Fruit fly (Drosophila melanogaster) whole organism, embryonic: Measurements from ENCODE around the gene Dis3l2.

Experiments
- BtbVII ChIP-seq: fragments of 200-800 bp; sonication (Bioruptor generic); optimal IDR thresholded peaks from 3 replicates; lab custom pipeline; 2017; ENCODE audit warnings: missing biosample characterization, mild to moderate bottlenecking, missing genetic modification characterization
- C15 ChIP-seq: fragments of 200-800 bp; sonication (Bioruptor generic); IDR thresholded peaks from 3 replicates; pipeline ENCODE4 v1.3.6; 2022; ENCODE audit warnings: missing biosample characterization, missing genetic modification characterization
- CG10366 ChIP-seq: fragments of 200-800 bp; sonication (Bioruptor generic); IDR thresholded peaks from 2 replicates; pipeline ENCODE4 v1.3.6; 2022; ENCODE audit warnings: missing biosample characterization, missing genetic modification characterization
- CG1233 ChIP-seq: fragments of 200-800 bp; sonication (Bioruptor generic); optimal IDR thresholded peaks from 4 replicates; lab custom pipeline; 2018; ENCODE audit warnings: missing biosample characterization, mild to moderate bottlenecking, missing genetic modification characterization
- CG13894 ChIP-seq: fragments of 200-800 bp; sonication (Bioruptor generic); optimal IDR thresholded peaks from 3 replicates; lab custom pipeline; 2018; ENCODE audit warnings: missing biosample characterization, mild to moderate bottlenecking, missing genetic modification characterization, moderate library complexity
- CG1602 ChIP-seq: fragments of 200-800 bp; sonication (Bioruptor generic); optimal IDR thresholded peaks from 3 replicates; lab custom pipeline; 2016; ENCODE audit warnings: missing biosample characterization, missing genetic modification characterization
- CG18262 ChIP-seq: fragments of 200-800 bp; optimal IDR thresholded peaks from 3 replicates; lab custom pipeline; 2019; ENCODE audit warnings: missing biosample characterization, mild to moderate bottlenecking, missing genetic modification characterization, moderate library complexity
- CG2120 ChIP-seq: fragments of 200-800 bp; sonication (Bioruptor generic); optimal IDR thresholded peaks from 3 replicates; lab custom pipeline; 2016; ENCODE audit warnings: missing biosample characterization, missing genetic modification characterization
- CG2199 ChIP-seq: fragments of 200-800 bp; sonication (Bioruptor generic); IDR thresholded peaks from 3 replicates; pipeline ENCODE4 v1.3.6; 2022; ENCODE audit warnings: missing biosample characterization, missing genetic modification characterization
- CG2889 ChIP-seq: fragments of 200-800 bp; sonication (Bioruptor generic); IDR thresholded peaks from 3 replicates; pipeline ENCODE4 v1.3.6; 2022; ENCODE audit warnings: missing biosample characterization, missing genetic modification characterization
- CG3726 ChIP-seq: fragments of 200-800 bp; sonication (Bioruptor generic); IDR thresholded peaks from 3 replicates; pipeline ENCODE4, ENCODE4 v1.3.6; 2022; ENCODE audit warnings: missing biosample characterization, missing genetic modification characterization
- CG8281 ChIP-seq: fragments of 200-800 bp; sonication (Bioruptor generic); optimal IDR thresholded peaks from 2 replicates; lab custom pipeline; 2018; ENCODE audit warnings: missing biosample characterization, mild to moderate bottlenecking, missing genetic modification characterization, moderate library complexity
- CTCF ChIP-seq: fragments of 200-800 bp; sonication (Bioruptor generic); optimal IDR thresholded peaks from 2 replicates; lab custom pipeline; 2017; ENCODE audit warnings: missing biosample characterization, mild to moderate bottlenecking, missing genetic modification characterization, moderate library complexity
- D19A ChIP-seq: fragments of 200-800 bp; optimal IDR thresholded peaks from 3 replicates; lab custom pipeline; 2019; ENCODE audit warnings: missing biosample characterization, mild to moderate bottlenecking, missing genetic modification characterization, moderate library complexity
- ERR ChIP-seq: fragments of 200-800 bp; sonication (Bioruptor generic); optimal IDR thresholded peaks from 2 replicates; lab custom pipeline; 2016; ENCODE audit warnings: missing biosample characterization, missing genetic modification characterization
- Hand ChIP-seq: fragments of 200-800 bp; sonication (Bioruptor generic); optimal IDR thresholded peaks from 2 replicates; lab custom pipeline; 2017; ENCODE audit warnings: mild to moderate bottlenecking, missing biosample characterization, missing genetic modification reagents, missing genetic modification characterization
- Hr78 ChIP-seq, 2 experiments: fragments of 200-800 bp in 1 of 2; fragments of >200 bp in 1 of 2; sonication (Bioruptor generic) in 1 of 2; optimal IDR thresholded peaks; 2 replicates each; lab custom pipeline; 2017 to 2019; ENCODE audit warnings: missing biosample characterization in 2 of 2, missing genetic modification characterization in 2 of 2, mild to moderate bottlenecking in 1 of 2, moderate library complexity in 1 of 2
- Lhr ChIP-seq: fragments of 200-800 bp; sonication (Bioruptor generic); optimal IDR thresholded peaks from 3 replicates; lab custom pipeline; 2017; ENCODE audit warnings: mild to moderate bottlenecking, missing biosample characterization, missing genetic modification reagents, missing genetic modification characterization
- MESR4 ChIP-seq: fragments of 200-800 bp; sonication (Bioruptor generic); optimal IDR thresholded peaks from 2 replicates; lab custom pipeline; 2018; ENCODE audit warnings: missing biosample characterization, mild to moderate bottlenecking, missing genetic modification characterization, moderate library complexity
- MTF-1 ChIP-seq: fragments of 200-800 bp; sonication (Bioruptor generic); optimal IDR thresholded peaks from 2 replicates; lab custom pipeline; 2018; ENCODE audit warnings: missing biosample characterization, mild to moderate bottlenecking, missing genetic modification characterization, borderline replicate concordance
- Max ChIP-seq: fragments of 200-800 bp; sonication (Bioruptor generic); optimal IDR thresholded peaks from 2 replicates; lab custom pipeline; 2016; ENCODE audit warnings: missing biosample characterization, mild to moderate bottlenecking, missing genetic modification characterization
- NC2β ChIP-seq: fragments of 200-800 bp; sonication (Bioruptor generic); optimal IDR thresholded peaks from 2 replicates; lab custom pipeline; 2016; ENCODE audit warnings: missing biosample characterization, missing genetic modification characterization
- Oaz ChIP-seq: fragments of 200-800 bp; sonication (Bioruptor generic); IDR thresholded peaks from 2 replicates; pipeline ENCODE4 v1.3.6; 2022; ENCODE audit warnings: missing biosample characterization, missing genetic modification characterization
- PHDP ChIP-seq: fragments of 200-800 bp; sonication (Bioruptor generic); optimal IDR thresholded peaks from 3 replicates; lab custom pipeline; 2018; ENCODE audit warnings: missing biosample characterization, mild to moderate bottlenecking, missing genetic modification characterization, moderate library complexity
- Scr ChIP-seq: fragments of 200-800 bp; sonication (Bioruptor generic); IDR thresholded peaks from 2 replicates; pipeline ENCODE4 v1.3.6; 2022; ENCODE audit warnings: missing biosample characterization, missing genetic modification characterization; ENCODE audit not compliant: partially characterized antibody
- Sin3A ChIP-seq: fragments of >200 bp; optimal IDR thresholded peaks from 2 replicates; lab custom pipeline; 2018
- Trl ChIP-seq, 3 experiments: fragments of >200 bp in 2 of 3; fragments of 200-800 bp in 1 of 3; sonication (Bioruptor generic) in 1 of 3; optimal IDR thresholded peaks; 2 replicates in 1 of 3; 3 replicates in 2 of 3; lab custom pipeline; 2016 to 2017; ENCODE audit warnings: missing biosample characterization in 1 of 3, missing genetic modification characterization in 1 of 3
- ash1 ChIP-seq: fragments of 200-800 bp; sonication (Bioruptor generic); optimal IDR thresholded peaks from 2 replicates; lab custom pipeline; 2018; ENCODE audit warnings: missing biosample characterization, mild to moderate bottlenecking, missing genetic modification characterization
- caup ChIP-seq: fragments of 200-800 bp; sonication (Bioruptor generic); optimal IDR thresholded peaks from 3 replicates; lab custom pipeline; 2017; ENCODE audit warnings: missing biosample characterization, mild to moderate bottlenecking, missing genetic modification characterization, moderate library complexity; ENCODE audit not compliant: severe bottlenecking
- ci ChIP-seq: fragments of 200-800 bp; sonication (Bioruptor generic); IDR thresholded peaks from 3 replicates; pipeline ENCODE4 v1.3.6; 2022; ENCODE audit warnings: missing biosample characterization, missing genetic modification characterization
- croc ChIP-seq: fragments of 200-800 bp; sonication (Bioruptor generic); conservative IDR thresholded peaks from 3 replicates; pipeline ENCODE4 v1.3.6; 2022; ENCODE audit warnings: missing biosample characterization, missing genetic modification characterization
- fd64A ChIP-seq: fragments of 200-800 bp; sonication (Bioruptor generic); optimal IDR thresholded peaks from 3 replicates; lab custom pipeline; 2018; ENCODE audit warnings: missing biosample characterization, mild to moderate bottlenecking, missing genetic modification characterization
- gt ChIP-seq: fragments of 200-800 bp; sonication (Bioruptor generic); IDR thresholded peaks from 2 replicates; pipeline ENCODE4 v1.3.6; 2022; ENCODE audit warnings: missing biosample characterization, missing genetic modification characterization
- hb ChIP-seq: fragments of 200-800 bp; sonication (Bioruptor generic); IDR thresholded peaks from 3 replicates; pipeline ENCODE4 v1.3.6; 2022; ENCODE audit warnings: missing biosample characterization, missing genetic modification characterization; ENCODE audit not compliant: partially characterized antibody
- kay ChIP-seq: fragments of 200-800 bp; sonication (Bioruptor generic); optimal IDR thresholded peaks from 2 replicates; lab custom pipeline; 2016; ENCODE audit warnings: missing biosample characterization, missing genetic modification characterization
- lab ChIP-seq: fragments of 200-800 bp; sonication (Bioruptor generic); optimal IDR thresholded peaks from 3 replicates; lab custom pipeline; 2017; ENCODE audit warnings: missing biosample characterization, missing genetic modification characterization, mild to moderate bottlenecking, moderate library complexity, missing genetic modification reagents
- oc ChIP-seq: fragments of 200-800 bp; sonication (Bioruptor generic); optimal IDR thresholded peaks from 2 replicates; lab custom pipeline; 2018; ENCODE audit warnings: missing biosample characterization, mild to moderate bottlenecking, missing genetic modification characterization, moderate library complexity
- onecut ChIP-seq: fragments of 200-800 bp; sonication (Bioruptor generic); IDR thresholded peaks from 2 replicates; pipeline ENCODE4 v1.3.6; 2022; ENCODE audit warnings: missing biosample characterization, missing genetic modification characterization
- pan ChIP-seq, 4 experiments: fragments of >200 bp in 3 of 4; fragments of 200-800 bp in 1 of 4; sonication (Bioruptor generic) in 1 of 4; optimal IDR thresholded peaks in 3 of 4; IDR thresholded peaks in 1 of 4; 2 replicates each; pipeline versions ENCODE4 v1.3.6 to Lab custom; 2017 to 2022; ENCODE audit warnings: missing biosample characterization in 2 of 4, missing genetic modification characterization in 2 of 4, mixed read lengths in 1 of 4
- peb ChIP-seq: fragments of 200-800 bp; sonication (Bioruptor generic); IDR thresholded peaks from 2 replicates; pipeline ENCODE4 v1.3.6; 2022; ENCODE audit warnings: missing biosample characterization, missing genetic modification characterization
- pros ChIP-seq: fragments of 200-800 bp; sonication (Bioruptor generic); optimal IDR thresholded peaks from 3 replicates; lab custom pipeline; 2019; ENCODE audit warnings: missing biosample characterization, mild to moderate bottlenecking, missing genetic modification characterization, moderate library complexity
- rib ChIP-seq: fragments of 200-800 bp; sonication (Bioruptor generic); IDR thresholded peaks from 2 replicates; pipeline ENCODE4 v1.3.6; 2022; ENCODE audit warnings: missing biosample characterization, missing genetic modification characterization
- shn ChIP-seq: fragments of 200-800 bp; sonication (Bioruptor generic); optimal IDR thresholded peaks from 3 replicates; lab custom pipeline; 2016; ENCODE audit warnings: missing biosample characterization, missing genetic modification characterization
- sim ChIP-seq: fragments of 200-800 bp; sonication (Bioruptor generic); IDR thresholded peaks from 2 replicates; pipeline ENCODE4 v1.3.6; 2022; ENCODE audit warnings: missing biosample characterization, missing genetic modification characterization
- tap ChIP-seq: fragments of 200-800 bp; optimal IDR thresholded peaks from 3 replicates; lab custom pipeline; 2019; ENCODE audit warnings: missing biosample characterization, mild to moderate bottlenecking, missing genetic modification characterization, moderate library complexity
- tna ChIP-seq: fragments of 200-800 bp; sonication (Bioruptor generic); IDR thresholded peaks from 2 replicates; pipeline ENCODE4 v1.3.6; 2022; ENCODE audit warnings: missing biosample characterization, missing genetic modification characterization; ENCODE audit not compliant: partially characterized antibody
- tup ChIP-seq: fragments of 200-800 bp; sonication (Bioruptor generic); optimal IDR thresholded peaks from 2 replicates; lab custom pipeline; 2016; ENCODE audit warnings: missing biosample characterization, mild to moderate bottlenecking, missing genetic modification characterization, moderate library complexity
- unc-4 ChIP-seq: fragments of 200-800 bp; sonication (Bioruptor generic); IDR thresholded peaks from 2 replicates; pipeline ENCODE4 v1.3.6; 2022; ENCODE audit warnings: missing biosample characterization, missing genetic modification characterization; ENCODE audit not compliant: partially characterized antibody
- vnd ChIP-seq: fragments of 200-800 bp; sonication (Bioruptor generic); IDR thresholded peaks from 3 replicates; pipeline ENCODE4 v1.3.6; 2022; ENCODE audit warnings: missing biosample characterization, missing genetic modification characterization; ENCODE audit not compliant: partially characterized antibody

The Dis3l2 gene

DNA sequence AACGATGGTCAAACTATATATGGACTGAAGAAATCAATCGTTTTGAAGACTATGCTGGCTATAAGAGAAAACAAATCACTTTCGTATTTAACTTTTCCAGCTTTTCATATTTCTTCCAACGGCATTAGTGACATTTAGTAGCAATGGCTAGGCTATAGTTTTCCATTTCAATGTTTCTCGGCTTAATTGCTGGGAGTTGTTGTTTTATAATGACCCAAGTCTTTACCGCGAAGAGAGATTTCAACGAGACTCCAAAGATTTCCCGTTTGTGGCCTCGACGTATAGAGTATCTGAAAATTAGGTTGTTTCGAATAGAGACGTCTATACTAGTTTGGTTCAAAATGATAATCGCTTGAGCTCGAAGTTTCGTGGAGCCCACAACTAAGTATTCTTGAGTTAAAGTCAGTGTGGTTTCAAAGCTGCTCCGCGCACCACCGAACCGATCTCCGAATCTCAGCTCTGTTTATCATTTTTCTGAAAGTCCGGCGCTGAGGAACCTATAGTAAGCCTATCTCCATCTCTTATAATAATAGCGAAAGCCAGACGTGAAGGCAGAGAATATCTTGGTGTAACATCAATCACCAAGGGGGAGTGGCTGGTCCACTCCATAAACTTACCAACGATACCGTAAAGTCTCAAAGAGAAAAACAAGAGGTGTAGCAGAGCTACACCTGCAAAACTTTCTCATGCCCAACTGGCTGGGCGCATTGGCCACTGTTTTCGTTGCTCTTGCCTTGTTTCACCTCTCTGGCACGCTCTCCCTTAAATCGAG is 32.8 kb upstream of the Dis3l2 start, which contains the start of gene CG13875 (continued):
- TF ChIP-seq peb (GFP tag; lab: Robert Waterston, UW) (no peak), CG1602 (GFP tag; lab: Kevin White, UChicago) (no peak), ci (GFP tag; lab: Robert Waterston, UW) (peak; percentile 51; the same call in 1 of the 3 replicates), onecut (no peak), Hr78 (GFP tag; optimal IDR thresholded peaks at IDR 0.05; lab: Kevin White, UChicago) (no peak), pros (GFP tag; lab: Kevin White, UChicago) (peak; percentile 84), ash1 (GFP tag; lab: Kevin White, UChicago) (no peak), tap (no peak), Lhr (GFP tag; lab: Kevin White, UChicago) (no peak), Trl (optimal IDR thresholded peaks at IDR 0.05; lab: Kevin White, UChicago) (peak; percentile 72), Trl (GFP tag; optimal IDR thresholded peaks at IDR 0.05; lab: Kevin White, UChicago) (no peak), CG18262 (tag; lab: Kevin White, UChicago) (no peak), vnd (GFP tag; lab: Robert Waterston, UW) (no peak), CG13894 (peak; percentile 64), Oaz (GFP tag; lab: Robert Waterston, UW) (no peak), PHDP (tag; lab: Kevin White, UChicago) (no peak), NC2β (GFP tag; lab: Kevin White, UChicago) (no peak), CG1233 (GFP tag; lab: Kevin White, UChicago) (no peak), kay (GFP tag; lab: Kevin White, UChicago) (no peak), Scr (GFP tag; lab: Robert Waterston, UW) (no peak), MTF-1 (GFP tag; lab: Kevin White, UChicago) (no peak), tna (GFP tag; lab: Robert Waterston, UW) (no peak), croc (GFP tag; lab: Robert Waterston, UW) (no peak), CG10366 (GFP tag; lab: Robert Waterston, UW) (no peak), Sin3A (no peak), caup (GFP tag; lab: Kevin White, UChicago) (no peak), lab (GFP tag; lab: Kevin White, UChicago) (peak; percentile 28), CG8281 (no peak), BtbVII (GFP tag; lab: Kevin White, UChicago) (peak; percentile 4), gt (no peak), D19A (tag; lab: Kevin White, UChicago) (peak; percentile 67), CG3726 (GFP tag; lab: Robert Waterston, UW) (no peak), rib (GFP tag; lab: Robert Waterston, UW) (no peak), tup (GFP tag; lab: Kevin White, UChicago) (no peak), MESR4 (GFP tag; lab: Kevin White, UChicago) (no peak), C15 (no peak), CG2889 (no peak), ERR (GFP tag; lab: Kevin White, UChicago) (no peak), hb (GFP tag; lab: Robert Waterston, UW) (no peak), sim (no peak), unc-4 (GFP tag; lab: Robert Waterston, UW) (peak; percentile 22; the same call in 1 of the 2 replicates), shn (GFP tag; lab: Kevin White, UChicago) (no peak), fd64A (GFP tag; lab: Kevin White, UChicago) (no peak), Max (GFP tag; lab: Kevin White, UChicago) (no peak), CG2199 (no peak), CTCF (GFP tag; lab: Kevin White, UChicago) (no peak), CG2120 (GFP tag; lab: Kevin White, UChicago) (no peak), pan (optimal IDR thresholded peaks at IDR 0.05; lab: Kevin White, UChicago) (no peak), pan (GFP tag; optimal IDR thresholded peaks at IDR 0.05 in 1 of 2, IDR thresholded peaks at IDR 0.05 in 1 of 2) (no peak), oc (tag; lab: Kevin White, UChicago) (peak; percentile 42), Hand (GFP tag; lab: Kevin White, UChicago) (no peak)
